Worm (Caenorhabditis elegans): ENCODE results near the gene lgc-17.

The lgc-17 gene

DNA sequence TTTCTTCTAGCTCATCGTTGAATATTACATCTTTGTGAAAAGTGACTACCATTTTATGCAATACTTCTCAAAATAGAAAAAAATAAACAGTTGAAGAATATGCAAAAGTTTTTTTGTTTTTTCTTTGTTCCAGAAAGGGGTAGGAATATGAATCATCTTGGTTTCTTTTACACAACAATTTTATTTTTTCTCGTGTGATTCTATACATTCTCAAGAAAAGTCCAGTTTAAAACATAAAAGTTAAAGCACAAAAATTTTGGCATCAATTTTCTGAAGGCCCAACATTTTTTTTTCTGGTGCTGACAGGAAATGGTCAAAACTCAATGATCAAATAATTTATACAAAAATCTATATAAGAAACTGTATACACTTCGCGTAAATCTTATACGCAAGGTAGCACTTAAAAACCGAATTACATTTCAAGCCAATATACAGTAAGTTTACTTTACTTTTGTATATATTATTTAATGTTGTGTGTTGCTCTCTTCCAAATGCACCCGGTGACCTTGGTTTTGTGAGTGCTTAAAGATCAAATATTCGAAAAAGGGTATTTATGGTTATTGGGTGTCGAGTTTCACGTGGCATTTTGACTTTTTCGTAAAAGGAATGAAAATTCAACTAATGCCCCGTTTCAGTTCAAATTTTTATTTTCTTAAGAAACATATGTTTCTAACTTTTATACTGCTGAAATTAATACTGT lies 12.7 kb upstream of the lgc-17 start, which contains the start of the genes W03G11.2 and lgc-13:
TSS of gene W03G11.2 (minus strand) at position 101 of the 700 bp plus-strand sequence.
TSS of gene lgc-13 (plus strand) at position 650 of the 700 bp plus-strand sequence.
- TF ChIP-seq hnd-1 (tag; optimal IDR thresholded peaks at IDR 0.05) (no peak), F13C5.2 (tag; optimal IDR thresholded peaks at IDR 0.05) (no peak), flt-1 (GFP tag; IDR thresholded peaks at IDR 0.05) (no peak), sea-1 (GFP tag; conservative IDR thresholded peaks at IDR 0.05) (no peak), aly-1 (tag; optimal IDR thresholded peaks at IDR 0.05) (no peak), ceh-36 (tag; optimal IDR thresholded peaks at IDR 0.05) (no peak), pes-1 (GFP tag; IDR thresholded peaks at IDR 0.05) (no peak), B0310.2 (tag; optimal IDR thresholded peaks at IDR 0.05) (no peak), hmbx-1 (tag; optimal IDR thresholded peaks at IDR 0.05) (no peak)

DNA sequence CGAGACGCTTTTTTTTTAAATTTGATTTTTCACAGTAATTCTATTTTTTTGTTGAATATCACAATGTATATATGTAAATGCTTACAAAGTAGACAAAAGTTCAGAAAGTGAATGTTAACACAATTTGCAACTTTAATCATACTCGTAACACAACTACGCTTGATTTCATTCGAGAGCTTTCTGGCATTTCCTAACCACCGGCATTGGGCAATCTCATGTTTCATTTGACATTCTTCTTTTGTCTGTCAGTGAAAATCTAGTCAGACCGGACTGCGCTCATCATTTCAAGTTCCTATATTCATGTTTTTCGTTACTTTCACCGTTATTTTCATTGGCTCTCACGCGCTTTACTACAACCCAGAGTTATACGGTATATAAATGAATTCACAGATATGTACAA lies 10.2 kb upstream of the lgc-17 start, which contains the start of gene lgc-14:
TSS of gene lgc-14 (plus strand) at position 301 of the 400 bp plus-strand sequence.
- TF ChIP-seq ets-7 (tag; optimal IDR thresholded peaks at IDR 0.05) (no peak), hmg-4 (GFP tag; optimal IDR thresholded peaks at IDR 0.05) (no peak), tra-4 (tag; optimal IDR thresholded peaks at IDR 0.05) (no peak), tbx-11 (GFP tag; IDR thresholded peaks at IDR 0.05) (no peak), sea-1 (GFP tag; conservative IDR thresholded peaks at IDR 0.05) (no peak), F13C5.2 (tag; optimal IDR thresholded peaks at IDR 0.05) (no peak), aly-1 (tag; optimal IDR thresholded peaks at IDR 0.05) (no peak), hnd-1 (tag; optimal IDR thresholded peaks at IDR 0.05) (no peak)

DNA sequence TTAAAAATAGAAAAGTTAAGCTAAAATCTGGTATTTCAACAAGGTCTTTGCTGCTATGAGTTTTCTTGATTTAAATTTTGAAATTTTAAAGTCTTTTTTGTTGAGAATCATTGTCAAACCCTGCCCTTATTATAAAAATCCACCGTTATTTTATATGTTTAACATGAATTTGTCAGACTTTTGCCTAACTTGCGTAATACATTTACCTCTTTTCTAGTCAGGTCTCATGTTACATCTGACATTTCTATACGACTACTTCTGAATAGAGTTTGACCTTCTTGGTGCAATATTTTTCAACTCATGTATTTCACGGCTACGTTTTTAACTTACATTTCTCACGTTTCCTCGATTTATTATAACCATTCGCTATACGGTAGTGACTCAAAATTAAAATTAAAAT lies 7.4 kb upstream of the lgc-17 start, which contains the start of gene lgc-15:
TSS of gene lgc-15 (plus strand) at position 301 of the 400 bp plus-strand sequence.
- TF ChIP-seq ets-7 (tag; optimal IDR thresholded peaks at IDR 0.05): no peak
- no peak for TF ChIP-seq tra-4 (tag; optimal IDR thresholded peaks at IDR 0.05)
- no peak for TF ChIP-seq tbx-37 (GFP tag; conservative IDR thresholded peaks at IDR 0.05)
- no peak for TF ChIP-seq pes-1 (GFP tag; IDR thresholded peaks at IDR 0.05)
- no peak for TF ChIP-seq sea-1 (GFP tag; conservative IDR thresholded peaks at IDR 0.05)
- no peak for TF ChIP-seq ama-1 (optimal IDR thresholded peaks at IDR 0.05)
- no peak for TF ChIP-seq flt-1 (GFP tag; IDR thresholded peaks at IDR 0.05)
- TF ChIP-seq hmbx-1 (tag; optimal IDR thresholded peaks at IDR 0.05): no peak
- no peak for TF ChIP-seq hmg-4 (GFP tag; optimal IDR thresholded peaks at IDR 0.05)
- no peak for TF ChIP-seq hnd-1 (tag; optimal IDR thresholded peaks at IDR 0.05)
- TF ChIP-seq aly-1 (tag; optimal IDR thresholded peaks at IDR 0.05): no peak
- no peak for TF ChIP-seq F13C5.2 (tag; optimal IDR thresholded peaks at IDR 0.05)
- no peak for TF ChIP-seq tbx-11 (GFP tag; IDR thresholded peaks at IDR 0.05)
- no peak for TF ChIP-seq B0310.2 (tag; optimal IDR thresholded peaks at IDR 0.05)
- TF ChIP-seq ceh-13 (GFP tag; optimal IDR thresholded peaks at IDR 0.05): no peak

DNA sequence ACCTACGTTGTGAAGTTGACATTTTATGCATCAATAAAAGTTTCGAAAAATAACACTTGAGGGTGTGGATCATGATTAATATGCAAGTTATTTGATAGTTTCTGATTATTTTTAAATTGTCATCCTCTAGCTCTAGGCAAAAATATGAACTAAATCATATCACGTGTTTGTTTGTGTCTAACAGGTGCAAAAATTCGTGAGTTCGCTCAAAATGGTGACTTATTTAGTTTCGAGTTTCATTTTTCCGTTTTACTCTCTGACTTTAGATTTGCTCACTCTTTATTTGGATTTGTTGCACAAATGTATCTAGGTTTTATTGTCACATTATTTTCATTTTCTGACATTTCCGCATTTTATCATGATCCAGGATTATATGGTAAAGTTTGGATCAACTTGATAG lies 3.0 kb upstream of the lgc-17 start, which contains the start of gene lgc-16:
TSS of gene lgc-16 (plus strand) at position 301 of the 400 bp plus-strand sequence.
- TF ChIP-seq scrt-1 (GFP tag; IDR thresholded peaks at IDR 0.05) (no peak), ceh-13 (GFP tag; optimal IDR thresholded peaks at IDR 0.05) (no peak), tbx-11 (GFP tag; IDR thresholded peaks at IDR 0.05) (no peak), ets-7 (tag; optimal IDR thresholded peaks at IDR 0.05) (no peak), hmg-4 (GFP tag; optimal IDR thresholded peaks at IDR 0.05) (no peak)

DNA sequence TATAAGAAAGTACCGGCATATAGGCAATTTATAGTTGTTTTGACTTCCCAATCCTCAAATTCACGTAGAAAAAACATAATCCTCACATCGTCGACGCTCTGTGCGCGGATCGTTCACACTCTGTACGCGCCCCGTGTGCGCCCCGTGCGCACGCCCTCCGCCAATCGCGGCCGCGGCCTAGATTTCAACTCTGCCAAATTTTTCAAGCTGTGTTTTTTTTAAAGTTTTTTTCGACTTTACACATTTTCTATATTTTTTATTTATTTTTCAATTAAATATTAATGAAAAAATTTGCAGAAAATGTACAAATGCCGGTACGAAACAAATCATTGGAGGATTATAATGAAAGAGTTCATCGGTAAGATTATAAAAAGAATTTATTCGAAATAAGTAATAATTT lies 1.8 kb downstream of the lgc-17 start, which contains the start of gene T01H10.11:
TSS of gene T01H10.11 (plus strand) at position 301 of the 400 bp plus-strand sequence.
- TF ChIP-seq hmg-4 (GFP tag; optimal IDR thresholded peaks at IDR 0.05): no peak
- no peak for TF ChIP-seq aly-1 (tag; optimal IDR thresholded peaks at IDR 0.05)
- no peak for TF ChIP-seq scrt-1 (GFP tag; IDR thresholded peaks at IDR 0.05)

DNA sequence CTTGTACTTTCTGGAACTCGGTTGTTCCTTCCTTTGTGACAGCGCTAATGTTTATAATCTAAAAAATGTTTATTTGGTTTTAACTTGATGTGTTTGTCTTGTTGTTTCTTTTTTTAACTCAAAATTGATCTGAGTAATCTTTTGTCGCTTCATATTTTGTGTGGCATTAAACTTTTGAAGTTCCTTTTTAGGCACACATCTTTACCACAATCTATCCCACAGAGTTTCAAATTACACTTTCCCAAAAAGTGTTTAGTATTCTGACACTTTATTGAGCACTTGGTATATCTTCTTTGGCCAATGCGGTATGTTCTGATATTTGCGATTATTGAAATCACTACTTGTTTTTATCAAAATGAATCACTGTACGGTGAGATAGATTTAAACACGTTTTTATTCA lies 3.9 kb downstream of the lgc-17 start, which contains the start of gene lgc-18:
TSS of gene lgc-18 (plus strand) at position 301 of the 400 bp plus-strand sequence.
- TF ChIP-seq tra-4 (tag; optimal IDR thresholded peaks at IDR 0.05) (no peak), tbx-37 (GFP tag; conservative IDR thresholded peaks at IDR 0.05) (no peak), ceh-36 (tag; optimal IDR thresholded peaks at IDR 0.05) (no peak), hmg-4 (GFP tag; optimal IDR thresholded peaks at IDR 0.05) (no peak), tbx-11 (GFP tag; IDR thresholded peaks at IDR 0.05) (no peak), flt-1 (GFP tag; IDR thresholded peaks at IDR 0.05) (no peak), ets-7 (tag; optimal IDR thresholded peaks at IDR 0.05) (no peak)

DNA sequence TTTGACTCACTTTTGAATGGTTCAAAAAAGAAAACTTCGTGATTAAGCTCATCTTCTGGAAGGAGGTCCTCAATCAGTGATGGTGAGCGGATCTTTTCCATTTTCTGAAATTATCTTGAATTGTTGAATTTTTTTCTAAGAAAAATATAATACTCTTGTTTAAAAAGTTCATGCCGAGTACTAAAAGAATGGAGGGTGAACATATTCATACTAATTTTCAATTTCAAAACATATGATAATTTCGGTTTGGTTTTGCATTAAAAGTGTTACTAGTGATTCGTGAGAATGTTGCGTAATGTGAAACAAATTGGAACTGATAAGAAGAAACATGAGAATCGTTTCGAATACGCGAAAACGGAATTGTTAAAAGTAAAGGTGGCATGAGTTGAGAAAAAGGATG lies 19.7 kb downstream of the lgc-17 start, which contains the start of gene lyst-1:
TSS of gene lyst-1 (minus strand) at position 101 of the 400 bp plus-strand sequence.
- TF ChIP-seq ceh-36 (tag; optimal IDR thresholded peaks at IDR 0.05) (no peak), hmg-4 (GFP tag; optimal IDR thresholded peaks at IDR 0.05) (no peak), aly-1 (tag; optimal IDR thresholded peaks at IDR 0.05) (no peak), F13C5.2 (tag; optimal IDR thresholded peaks at IDR 0.05) (no peak), B0310.2 (tag; optimal IDR thresholded peaks at IDR 0.05) (no peak), tbx-11 (GFP tag; IDR thresholded peaks at IDR 0.05) (no peak), tbx-37 (GFP tag; conservative IDR thresholded peaks at IDR 0.05) (no peak), hmbx-1 (tag; optimal IDR thresholded peaks at IDR 0.05) (no peak), pes-1 (GFP tag; IDR thresholded peaks at IDR 0.05) (no peak), sea-1 (GFP tag; conservative IDR thresholded peaks at IDR 0.05) (no peak), scrt-1 (GFP tag; IDR thresholded peaks at IDR 0.05) (no peak), ama-1 (optimal IDR thresholded peaks at IDR 0.05) (no peak), ets-7 (tag; optimal IDR thresholded peaks at IDR 0.05) (no peak), ceh-13 (GFP tag; optimal IDR thresholded peaks at IDR 0.05) (no peak), tra-4 (tag; optimal IDR thresholded peaks at IDR 0.05) (no peak), hnd-1 (tag; optimal IDR thresholded peaks at IDR 0.05) (no peak)

DNA sequence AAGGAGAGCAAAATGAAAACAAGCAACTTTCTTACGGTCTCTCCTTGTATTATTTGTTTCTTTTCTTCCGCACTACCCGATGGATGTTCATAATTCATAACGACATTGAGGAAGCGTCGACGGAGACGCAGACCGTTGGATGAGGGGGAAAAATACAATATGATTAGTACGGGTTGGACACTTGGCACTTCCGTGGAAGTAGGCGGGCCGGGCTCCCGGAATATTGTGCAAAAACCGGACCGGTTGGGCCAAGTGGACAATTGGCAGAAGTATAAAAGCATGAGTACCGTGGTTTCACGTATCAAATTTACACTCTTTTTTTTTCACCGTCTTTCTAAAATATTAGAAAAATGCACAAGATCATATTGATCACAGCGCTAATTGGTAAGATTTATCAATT lies 21.2 kb downstream of the lgc-17 start, which contains the start of gene M153.3:
TSS of gene M153.3 (plus strand) at position 301 of the 400 bp plus-strand sequence.
- no peak for TF ChIP-seq flt-1 (GFP tag; IDR thresholded peaks at IDR 0.05)
